Fruit fly (Drosophila melanogaster): Measurements from ENCODE around the gene fid.

Gene fid

DNA sequence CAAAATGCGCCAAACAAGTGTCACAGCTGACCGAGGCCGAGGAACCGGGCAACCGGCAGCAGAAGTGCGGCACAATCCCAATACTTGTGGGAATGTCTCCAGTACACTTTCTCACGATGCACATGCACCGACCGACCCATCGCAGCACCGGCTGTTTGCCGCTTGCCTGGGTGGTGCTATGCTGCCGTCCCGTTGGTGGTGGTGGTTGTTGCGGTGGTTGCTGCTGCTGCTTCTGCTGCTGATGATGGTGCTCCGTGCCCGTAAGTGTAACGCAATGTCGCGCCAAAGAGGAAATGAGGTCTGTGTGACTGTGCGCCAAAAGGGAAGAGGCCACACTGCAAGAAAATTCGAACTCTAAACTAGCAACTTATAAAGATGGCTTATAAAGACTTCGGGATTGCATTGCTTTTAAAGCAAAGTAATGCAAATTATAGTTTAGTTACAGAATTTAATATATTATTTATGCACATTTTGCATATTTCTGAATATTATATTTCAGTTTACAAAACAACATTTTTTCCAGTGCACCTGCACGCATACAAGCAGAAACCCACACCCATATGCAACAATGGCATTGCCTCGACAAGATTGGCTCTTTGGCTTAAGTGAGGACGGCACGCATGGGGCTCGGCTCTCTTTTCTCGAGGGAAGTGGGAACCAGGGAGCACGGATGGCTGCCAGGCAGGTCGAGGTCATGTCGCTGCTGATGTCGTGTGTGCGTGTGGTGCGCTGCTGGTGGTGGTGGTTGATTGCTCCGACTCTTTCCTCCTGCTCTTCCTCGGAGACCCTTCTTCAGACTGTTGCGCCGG, 26.5 kb downstream of the fid start, which contains the start of gene CG43116 (continued):
- TF ChIP-seq Stat92E (GFP tag; optimal IDR thresholded peaks at IDR 0.05): peak in 1 of 3 experiments; percentile 91
- no peak for TF ChIP-seq Sox100B (GFP tag; optimal IDR thresholded peaks at IDR 0.05)
- TF ChIP-seq crol (GFP tag; IDR thresholded peaks at IDR 0.05): peak; percentile 73
- TF ChIP-seq twi (tag; optimal IDR thresholded peaks at IDR 0.05): peak; percentile 86
- TF ChIP-seq vnd (GFP tag; IDR thresholded peaks at IDR 0.05; ENCODE audit: partially characterized antibody): no peak
- no peak for TF ChIP-seq Dek (tag; optimal IDR thresholded peaks at IDR 0.05)
- peak; percentile 95 for TF ChIP-seq Ssrp (tag; optimal IDR thresholded peaks at IDR 0.05)
- no peak for TF ChIP-seq Adf1 (GFP tag; IDR thresholded peaks at IDR 0.05)
- TF ChIP-seq H15 (GFP tag; IDR thresholded peaks at IDR 0.05): peak; percentile 78
- peak; percentile 88 for TF ChIP-seq CG6254 (GFP tag; optimal IDR thresholded peaks at IDR 0.05)
- peak; percentile 65; the same call in 1 of the 2 replicates for TF ChIP-seq dati (GFP tag; IDR thresholded peaks at IDR 0.05)
- no peak for TF ChIP-seq sima (GFP tag; optimal IDR thresholded peaks at IDR 0.05)
- peak; percentile 92 for TF ChIP-seq croc (GFP tag; conservative IDR thresholded peaks at IDR 0.05)
- TF ChIP-seq grau (tag; optimal IDR thresholded peaks at IDR 0.05): peak; percentile 85
- no peak for TF ChIP-seq gfzf (GFP tag; optimal IDR thresholded peaks at IDR 0.05)
- peak; percentile 97 for TF ChIP-seq CG33557 (GFP tag; optimal IDR thresholded peaks at IDR 0.05)
- TF ChIP-seq ase (GFP tag; IDR thresholded peaks at IDR 0.05): peak; percentile 85
- no peak for TF ChIP-seq CG11560 (tag; IDR thresholded peaks at IDR 0.05)
- no peak for TF ChIP-seq Doc2 (GFP tag; IDR thresholded peaks at IDR 0.05)
- peak; percentile 77; the same call in 2 of the 3 replicates for TF ChIP-seq CG34422 (GFP tag; IDR thresholded peaks at IDR 0.05)
- TF ChIP-seq CG11504 (tag; optimal IDR thresholded peaks at IDR 0.05): no peak
- 0 out of 2 replicates have a peak, but pooled peaks have one; percentile 17 for TF ChIP-seq bowl (GFP tag; IDR thresholded peaks at IDR 0.05)
- TF ChIP-seq jing (GFP tag; optimal IDR thresholded peaks at IDR 0.05): peak; percentile 87
- peak; percentile 79 for TF ChIP-seq ap (GFP tag; IDR thresholded peaks at IDR 0.05)
- TF ChIP-seq NfI (GFP tag; optimal IDR thresholded peaks at IDR 0.05): no peak
- no peak for TF ChIP-seq Sin3A (optimal IDR thresholded peaks at IDR 0.05)
- no peak for TF ChIP-seq Dfd (GFP tag; optimal IDR thresholded peaks at IDR 0.05)
- no peak for TF ChIP-seq scrt (GFP tag; optimal IDR thresholded peaks at IDR 0.05)
- TF ChIP-seq wdn (GFP tag; IDR thresholded peaks at IDR 0.05): no peak
- no peak for TF ChIP-seq Eip74EF (GFP tag; optimal IDR thresholded peaks at IDR 0.05)
- peak; percentile 72 for TF ChIP-seq CG32767 (GFP tag; IDR thresholded peaks at IDR 0.05)
- peak in 1 of 2 experiments; percentile 38 for TF ChIP-seq crp (GFP tag; optimal IDR thresholded peaks at IDR 0.05)
- TF ChIP-seq CG11093 (GFP tag; IDR thresholded peaks at IDR 0.05): peak; percentile 73; the same call in 2 of the 3 replicates
- peak; percentile 93 for TF ChIP-seq CG1602 (GFP tag; optimal IDR thresholded peaks at IDR 0.05)
- peak; percentile 57 for TF ChIP-seq HHEX (GFP tag; optimal IDR thresholded peaks at IDR 0.05)
- TF ChIP-seq ERR (GFP tag; optimal IDR thresholded peaks at IDR 0.05): no peak
- peak; percentile 81 for TF ChIP-seq CG12219 (GFP tag; optimal IDR thresholded peaks at IDR 0.05)
- TF ChIP-seq CG2678 (tag; optimal IDR thresholded peaks at IDR 0.05): no peak
- no peak for TF ChIP-seq yki (optimal IDR thresholded peaks at IDR 0.05)
- TF ChIP-seq Abd-B (GFP tag; optimal IDR thresholded peaks at IDR 0.05): peak; percentile 87
- TF ChIP-seq D19B (GFP tag; optimal IDR thresholded peaks at IDR 0.05): no peak
- TF ChIP-seq Side (GFP tag; optimal IDR thresholded peaks at IDR 0.05): peak; percentile 58
- TF ChIP-seq sqz (GFP tag; optimal IDR thresholded peaks at IDR 0.05): no peak
- TF ChIP-seq CG17361 (GFP tag; IDR thresholded peaks at IDR 0.05): no peak; the same call in 1 of the 3 replicates
- TF ChIP-seq az2 (GFP tag; optimal IDR thresholded peaks at IDR 0.05): peak; percentile 91
- peak; percentile 76 for TF ChIP-seq CG7745 (tag; optimal IDR thresholded peaks at IDR 0.05)
- TF ChIP-seq pros (GFP tag; optimal IDR thresholded peaks at IDR 0.05): peak; percentile 79
- TF ChIP-seq Neu2 (GFP tag; optimal IDR thresholded peaks at IDR 0.05; ENCODE audit: borderline replicate concordance): peak; percentile 8
- TF ChIP-seq CG7271 (tag; optimal IDR thresholded peaks at IDR 0.05): peak; percentile 56
